Worm (Caenorhabditis elegans): ENCODE results near the gene C47E8.1.

DNA sequence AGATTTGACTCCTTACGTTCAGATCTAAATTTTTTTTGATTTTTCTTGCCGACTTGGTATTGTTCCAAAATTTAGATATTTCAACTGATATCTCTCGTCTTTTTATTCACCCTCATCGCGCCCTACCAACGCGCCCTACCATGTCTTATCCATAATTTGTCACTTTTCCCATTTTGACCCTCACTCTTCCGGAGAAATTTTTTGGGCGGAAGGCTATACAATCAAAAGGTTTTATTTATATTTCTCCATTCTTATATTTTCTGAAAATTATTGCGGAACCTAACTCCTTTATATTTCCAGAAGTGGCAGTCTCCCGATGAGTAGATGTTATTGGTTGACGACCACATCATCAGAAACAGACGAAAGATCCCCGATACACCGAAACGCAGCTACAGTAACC lies 45.0 kb upstream of the C47E8.1 start, which contains the start of gene hot-1:
- TF ChIP-seq cebp-2 (GFP tag; IDR thresholded peaks at IDR 0.05) (no peak), B0261.1 (tag; optimal IDR thresholded peaks at IDR 0.05) (no peak), lin-26 (GFP tag; IDR thresholded peaks at IDR 0.05) (no peak), tbx-9 (tag; optimal IDR thresholded peaks at IDR 0.05; ENCODE audit: borderline replicate concordance) (no peak), T07F8.4 (tag; optimal IDR thresholded peaks at IDR 0.05) (no peak), ama-1 (optimal IDR thresholded peaks at IDR 0.05) (no peak), ama-1 (GFP tag; optimal IDR thresholded peaks at IDR 0.05) (no peak), snpc-4 (GFP tag; optimal IDR thresholded peaks at IDR 0.05) (no peak), snpc-4 (tag; optimal IDR thresholded peaks at IDR 0.05) (no peak), unc-62 (GFP tag; optimal IDR thresholded peaks at IDR 0.05) (no peak), ceh-27 (GFP tag; optimal IDR thresholded peaks at IDR 0.05) (no peak), attf-6 (GFP tag; IDR thresholded peaks at IDR 0.05) (no peak), aptf-2 (GFP tag; conservative IDR thresholded peaks at IDR 0.05) (no peak), F33H1.4 (GFP tag; IDR thresholded peaks at IDR 0.05) (no peak), dpl-1 (GFP tag; optimal IDR thresholded peaks at IDR 0.05) (no peak), nfya-1 (tag; optimal IDR thresholded peaks at IDR 0.05; ENCODE audit: borderline replicate concordance, insufficient read depth) (no peak)

Data from whole organism, young adult.